Fruit fly (Drosophila melanogaster): ENCODE results near the gene superdeath.

Gene superdeath

dm6 chr3R:29157418-29158398 is 19.2 kb downstream of the superdeath start, which contains the start of gene rdog:
rdog (plus strand) TSS chr3R:29158122.
- TF ChIP-seq pan (optimal IDR thresholded peaks at IDR 0.05) = peak; percentile 97
- TF ChIP-seq Dll (optimal IDR thresholded peaks at IDR 0.05) = no peak

DNA sequence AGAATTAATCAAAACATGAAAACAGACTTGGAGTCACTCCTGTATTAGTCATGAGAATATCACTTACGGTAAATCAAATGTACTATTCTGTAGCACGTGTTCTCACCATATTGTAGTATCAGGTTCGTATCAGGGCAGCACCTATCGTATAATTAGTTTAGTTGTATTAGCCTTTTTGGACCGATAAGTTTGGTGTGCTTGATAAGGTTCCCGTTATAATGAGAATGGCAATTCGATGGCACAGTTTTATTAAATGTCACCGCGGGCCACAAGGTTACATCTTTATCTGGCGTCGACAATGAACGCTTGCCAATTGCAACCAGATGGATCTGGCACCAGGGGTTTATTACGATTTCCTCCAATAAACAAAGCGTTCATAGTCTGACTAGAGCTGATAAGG is 20.3 kb downstream of the superdeath start:
- TF ChIP-seq Dll (optimal IDR thresholded peaks at IDR 0.05) (no peak), psq (optimal IDR thresholded peaks at IDR 0.05) (no peak), usp (GFP tag; optimal IDR thresholded peaks at IDR 0.05) (no peak), pan (optimal IDR thresholded peaks at IDR 0.05) (no peak), EcR (GFP tag; optimal IDR thresholded peaks at IDR 0.05) (no peak), CG8478 (optimal IDR thresholded peaks at IDR 0.05) (no peak)

dm6 chr3R:29159620-29160019 is 21.2 kb downstream of the superdeath start:
- TF ChIP-seq psq (optimal IDR thresholded peaks at IDR 0.05) (no peak), Dll (optimal IDR thresholded peaks at IDR 0.05) (no peak), EcR (GFP tag; optimal IDR thresholded peaks at IDR 0.05) (no peak), CG8478 (optimal IDR thresholded peaks at IDR 0.05) (no peak), pan (optimal IDR thresholded peaks at IDR 0.05) (no peak), usp (GFP tag; optimal IDR thresholded peaks at IDR 0.05) (no peak)

- TF ChIP-seq CG8478 (optimal IDR thresholded peaks at IDR 0.05) = no peak
- no peak for TF ChIP-seq Dll (optimal IDR thresholded peaks at IDR 0.05)
- TF ChIP-seq EcR (GFP tag; optimal IDR thresholded peaks at IDR 0.05) = no peak
- no peak for TF ChIP-seq usp (GFP tag; optimal IDR thresholded peaks at IDR 0.05)
- no peak for TF ChIP-seq pan (optimal IDR thresholded peaks at IDR 0.05)
- TF ChIP-seq psq (optimal IDR thresholded peaks at IDR 0.05) = no peak
These were observed 26.6 kb downstream of the superdeath start, which contains the start of gene CG11898 for dm6 chr3R:29164930-29165693. CG11898 (plus strand) TSS chr3R:29165643.

DNA sequence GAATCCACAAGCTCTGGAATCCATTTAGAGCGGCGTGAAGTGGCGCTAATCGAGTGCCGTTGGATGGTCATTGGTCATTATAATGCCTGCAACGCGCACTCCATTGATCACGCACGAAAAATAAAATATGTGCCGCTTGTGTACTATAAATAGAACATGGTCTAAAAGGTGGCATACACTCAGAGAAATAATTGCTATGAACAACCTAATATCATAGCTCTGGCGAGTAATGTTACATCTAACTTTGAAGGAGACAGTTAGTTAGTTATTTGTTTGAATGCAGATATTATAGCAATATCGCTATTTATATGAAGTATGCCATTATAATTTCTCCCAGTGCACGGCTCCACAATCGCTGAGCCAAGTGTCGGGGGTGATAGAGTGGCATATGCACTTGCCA is 52.5 kb downstream of the superdeath start:
- no peak for TF ChIP-seq CG8478 (optimal IDR thresholded peaks at IDR 0.05)
- no peak for TF ChIP-seq EcR (GFP tag; optimal IDR thresholded peaks at IDR 0.05)
- TF ChIP-seq usp (GFP tag; optimal IDR thresholded peaks at IDR 0.05) = no peak
- no peak for TF ChIP-seq pan (optimal IDR thresholded peaks at IDR 0.05)
- no peak for TF ChIP-seq Dll (optimal IDR thresholded peaks at IDR 0.05)
- TF ChIP-seq psq (optimal IDR thresholded peaks at IDR 0.05) = no peak

DNA sequence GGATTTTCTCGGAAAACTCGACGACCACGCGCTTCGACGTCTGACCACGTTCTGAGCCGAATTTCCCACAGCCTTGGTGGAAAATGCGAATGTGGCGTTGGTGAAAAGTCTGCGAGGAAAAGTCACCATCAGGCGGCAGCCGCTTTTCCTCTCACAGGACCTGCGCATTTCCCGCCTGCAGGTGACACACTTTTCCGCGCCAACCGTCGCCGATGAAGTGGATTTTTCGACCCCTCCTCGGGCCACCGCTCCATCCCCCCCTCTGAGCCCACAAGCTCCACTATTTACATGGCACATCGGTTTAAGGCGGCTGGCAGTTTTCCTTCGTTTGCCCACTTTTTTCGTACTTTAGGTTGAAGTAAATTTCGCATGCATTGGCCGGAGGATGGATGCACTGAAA is 56.5 kb downstream of the superdeath start, which contains the start of gene jus:
TSS of gene jus (minus strand) at position 38 of the 400 bp plus-strand sequence.
- no peak for TF ChIP-seq EcR (GFP tag; optimal IDR thresholded peaks at IDR 0.05)
- no peak for TF ChIP-seq CG8478 (optimal IDR thresholded peaks at IDR 0.05)
- TF ChIP-seq psq (optimal IDR thresholded peaks at IDR 0.05) = no peak
- no peak for TF ChIP-seq Dll (optimal IDR thresholded peaks at IDR 0.05)
- no peak for TF ChIP-seq usp (GFP tag; optimal IDR thresholded peaks at IDR 0.05)
- no peak for TF ChIP-seq pan (optimal IDR thresholded peaks at IDR 0.05)

Measured in whole organism.